Fruit fly (Drosophila melanogaster): ENCODE measurements around the gene RpS27.
A peak's percentile ranks its signal among the peaks of the same experiment; 100 is the strongest.

The RpS27 gene

DNA sequence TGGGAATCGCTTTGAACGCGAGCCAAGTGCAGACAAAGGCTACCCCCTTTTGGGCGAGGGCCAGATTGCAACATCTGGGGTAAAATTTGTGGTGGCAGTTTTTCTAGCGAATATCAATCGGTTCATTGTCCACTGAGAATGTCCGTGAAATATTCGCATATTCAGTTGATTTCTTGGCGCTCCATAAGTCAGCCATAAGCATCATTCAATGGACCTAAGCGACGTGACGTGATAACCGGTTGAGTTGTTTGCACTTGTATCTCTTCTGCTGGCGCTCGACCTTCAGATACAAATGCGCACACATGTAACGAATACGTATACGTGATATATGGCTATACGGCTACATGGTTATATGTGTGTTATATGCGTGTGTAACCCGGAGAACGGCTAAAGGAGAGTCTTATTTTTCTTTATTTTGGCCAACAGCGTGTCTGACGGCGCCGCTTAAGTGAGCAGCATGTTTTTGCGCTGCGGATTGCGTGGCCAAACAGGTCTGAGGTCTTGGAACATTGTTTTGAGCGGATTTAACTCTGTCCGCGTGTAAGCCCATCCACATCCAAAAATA is 41.8 kb downstream of the RpS27 start (continued):
- no peak for TF ChIP-seq Sry-δ (GFP tag; optimal IDR thresholded peaks at IDR 0.05)
- no peak for TF ChIP-seq CG12391 (tag; optimal IDR thresholded peaks at IDR 0.05)
- no peak for TF ChIP-seq CG31224 (GFP tag; IDR thresholded peaks at IDR 0.05)
- no peak for TF ChIP-seq nau (GFP tag; optimal IDR thresholded peaks at IDR 0.05)
- TF ChIP-seq ftz-f1 (GFP tag; optimal IDR thresholded peaks at IDR 0.05): peak; percentile 73
- no peak for TF ChIP-seq gro (GFP tag; optimal IDR thresholded peaks at IDR 0.05)
- no peak for TF ChIP-seq ase (GFP tag; IDR thresholded peaks at IDR 0.05)
- no peak for TF ChIP-seq tx (GFP tag; optimal IDR thresholded peaks at IDR 0.05)
- no peak for TF ChIP-seq Opbp (GFP tag; IDR thresholded peaks at IDR 0.05; ENCODE audit: partially characterized antibody)
- no peak for TF ChIP-seq chif (GFP tag; optimal IDR thresholded peaks at IDR 0.05)
- no peak for TF ChIP-seq CG6765 (GFP tag; optimal IDR thresholded peaks at IDR 0.05)
- peak; percentile 2 for TF ChIP-seq pros (GFP tag; optimal IDR thresholded peaks at IDR 0.05)
- TF ChIP-seq HLH54F (GFP tag; optimal IDR thresholded peaks at IDR 0.05): no peak
- TF ChIP-seq CG16813 (GFP tag; IDR thresholded peaks at IDR 0.05; ENCODE audit: partially characterized antibody): no peak
- TF ChIP-seq pnt (GFP tag; optimal IDR thresholded peaks at IDR 0.05): no peak
- peak; percentile 38 for TF ChIP-seq sd (tag; optimal IDR thresholded peaks at IDR 0.05)
- no peak for TF ChIP-seq CG10462 (GFP tag; optimal IDR thresholded peaks at IDR 0.05)
- no peak for TF ChIP-seq eve (GFP tag; optimal IDR thresholded peaks at IDR 0.05)
- TF ChIP-seq lilli (GFP tag; optimal IDR thresholded peaks at IDR 0.05): no peak
- TF ChIP-seq btn (GFP tag; optimal IDR thresholded peaks at IDR 0.05): no peak
- no peak for TF ChIP-seq CG18476 (GFP tag; optimal IDR thresholded peaks at IDR 0.05)
- no peak for TF ChIP-seq B-H1 (GFP tag; IDR thresholded peaks at IDR 0.05)
- no peak for TF ChIP-seq Bdp1 (GFP tag; optimal IDR thresholded peaks at IDR 0.05)
- TF ChIP-seq CG13287 (GFP tag; IDR thresholded peaks at IDR 0.05; ENCODE audit: partially characterized antibody): peak; percentile 24; the same call in 1 of the 2 replicates
- peak; percentile 37 for TF ChIP-seq CG12769 (tag; optimal IDR thresholded peaks at IDR 0.05)
- TF ChIP-seq chm (GFP tag; IDR thresholded peaks at IDR 0.05): no peak
- TF ChIP-seq CG5180 (GFP tag; optimal IDR thresholded peaks at IDR 0.05): no peak
- TF ChIP-seq CG4360 (GFP tag; IDR thresholded peaks at IDR 0.05): no peak
- TF ChIP-seq caup (GFP tag; optimal IDR thresholded peaks at IDR 0.05; ENCODE audit: severe bottlenecking): no peak
- TF ChIP-seq Dll (GFP tag; IDR thresholded peaks at IDR 0.05; ENCODE audit: partially characterized antibody): no peak
- TF ChIP-seq BtbVII (GFP tag; optimal IDR thresholded peaks at IDR 0.05): no peak
- TF ChIP-seq fd3F (GFP tag; optimal IDR thresholded peaks at IDR 0.05): no peak
- TF ChIP-seq pfk (GFP tag; optimal IDR thresholded peaks at IDR 0.05): no peak
- TF ChIP-seq CG3838 (GFP tag; optimal IDR thresholded peaks at IDR 0.05): no peak
- TF ChIP-seq Med (GFP tag): peak; percentile 68
- TF ChIP-seq sqz (GFP tag; optimal IDR thresholded peaks at IDR 0.05): no peak
- TF ChIP-seq cg (GFP tag; optimal IDR thresholded peaks at IDR 0.05): peak; percentile 66
- TF ChIP-seq tgo (GFP tag; IDR thresholded peaks at IDR 0.05): no peak
- TF ChIP-seq Fer1 (GFP tag; optimal IDR thresholded peaks at IDR 0.05): no peak
- TF ChIP-seq Atf-2 (GFP tag; optimal IDR thresholded peaks at IDR 0.05): no peak
- TF ChIP-seq en (GFP tag; optimal IDR thresholded peaks at IDR 0.05): no peak
- TF ChIP-seq CG9876 (GFP tag; optimal IDR thresholded peaks at IDR 0.05): no peak
- no peak for TF ChIP-seq prd (optimal IDR thresholded peaks at IDR 0.05)
- TF ChIP-seq prd (GFP tag; IDR thresholded peaks at IDR 0.05): no peak
- TF ChIP-seq CG18619 (GFP tag; optimal IDR thresholded peaks at IDR 0.05): no peak
- no peak for TF ChIP-seq CG31441 (GFP tag; IDR thresholded peaks at IDR 0.05)
- no peak for TF ChIP-seq zen2 (GFP tag; IDR thresholded peaks at IDR 0.05; ENCODE audit: partially characterized antibody)
- no peak for TF ChIP-seq CoRest (tag; optimal IDR thresholded peaks at IDR 0.05)
- no peak for TF ChIP-seq Scr (GFP tag; IDR thresholded peaks at IDR 0.05; ENCODE audit: partially characterized antibody)
- no peak for TF ChIP-seq CG11695 (GFP tag; IDR thresholded peaks at IDR 0.05)
- no peak for TF ChIP-seq otp (GFP tag; IDR thresholded peaks at IDR 0.05)

Measured in whole organism, embryonic.